Worm (Caenorhabditis elegans) whole organism, late embryonic: ENCODE data around the gene T16G1.9.

Experiments used
- C38D4.7 ChIP-seq: fragments of 200-800 bp; sonication (Bioruptor generic); optimal IDR thresholded peaks from 2 replicates; lab custom pipeline; 2018; ENCODE audit warnings: mild to moderate bottlenecking, missing genetic modification characterization, moderate library complexity, missing compliant biosample characterization
- F13H6.1 ChIP-seq: sonication (generic microtip); optimal IDR thresholded peaks from 2 replicates; lab custom pipeline; 2016; ENCODE audit warnings: missing genetic modification characterization, missing compliant biosample characterization
- K02D7.2 ChIP-seq: sonication (generic microtip); optimal IDR thresholded peaks from 2 replicates; lab custom pipeline; 2017; ENCODE audit warnings: mild to moderate bottlenecking, missing genetic modification characterization, missing compliant biosample characterization
- K09A11.1 ChIP-seq: sonication (generic microtip); optimal IDR thresholded peaks from 2 replicates; lab custom pipeline; 2017; ENCODE audit warnings: antibody characterized with exemption, mild to moderate bottlenecking, missing genetic modification characterization, missing compliant biosample characterization; ENCODE audit not compliant: insufficient read depth
- T23F11.4 ChIP-seq: fragments of 200-800 bp; sonication (Bioruptor generic); optimal IDR thresholded peaks from 2 replicates; lab custom pipeline; 2018; ENCODE audit warnings: mild to moderate bottlenecking, missing genetic modification characterization, missing compliant biosample characterization
- Y22D7AL.16 ChIP-seq: sonication (generic microtip); optimal IDR thresholded peaks from 2 replicates; lab custom pipeline; 2016; ENCODE audit warnings: missing genetic modification characterization, missing compliant biosample characterization
- ceh-18 ChIP-seq: sonication (generic microtip); optimal IDR thresholded peaks from 2 replicates; lab custom pipeline; 2016; ENCODE audit warnings: missing genetic modification characterization, missing compliant biosample characterization
- ceh-2 ChIP-seq: sonication (generic microtip); optimal IDR thresholded peaks from 2 replicates; lab custom pipeline; 2016; ENCODE audit warnings: missing genotype, missing genetic modification characterization, missing compliant biosample characterization
- ceh-24 ChIP-seq: sonication (generic microtip); optimal IDR thresholded peaks from 2 replicates; lab custom pipeline; 2016; ENCODE audit warnings: mild to moderate bottlenecking, missing genetic modification characterization, missing compliant biosample characterization
- ceh-30 ChIP-seq: fragments of 150-350 bp; optimal IDR thresholded peaks from 2 replicates; lab custom pipeline; 2014; ENCODE audit warnings: missing biosample characterization, missing genetic modification characterization
- ceh-31 ChIP-seq: sonication (generic microtip); optimal IDR thresholded peaks from 2 replicates; lab custom pipeline; 2016; ENCODE audit warnings: missing genetic modification characterization, missing compliant biosample characterization
- ceh-34 ChIP-seq: sonication (generic microtip); optimal IDR thresholded peaks from 2 replicates; lab custom pipeline; 2016; ENCODE audit warnings: mild to moderate bottlenecking, missing genetic modification characterization, missing compliant biosample characterization
- ceh-48 ChIP-seq: sonication (generic microtip); optimal IDR thresholded peaks from 2 replicates; lab custom pipeline; 2016; ENCODE audit warnings: missing genetic modification characterization, inconsistent platforms, missing compliant biosample characterization
- dmd-4 ChIP-seq: sonication (generic microtip); optimal IDR thresholded peaks from 2 replicates; lab custom pipeline; 2016; ENCODE audit warnings: borderline replicate concordance, missing genetic modification characterization, missing compliant biosample characterization
- elt-2 ChIP-seq: sonication (generic microtip); optimal IDR thresholded peaks from 2 replicates; lab custom pipeline; 2016; ENCODE audit warnings: missing genetic modification reagents, missing genetic modification characterization, missing compliant biosample characterization
- fax-1 ChIP-seq: sonication (generic microtip); optimal IDR thresholded peaks from 2 replicates; lab custom pipeline; 2016; ENCODE audit warnings: missing genotype, missing genetic modification characterization, missing compliant biosample characterization
- fkh-10 ChIP-seq: fragments of 150-350 bp; optimal IDR thresholded peaks from 2 replicates; lab custom pipeline; 2014; ENCODE audit warnings: missing biosample characterization, missing genetic modification reagents, missing genetic modification characterization
- gmeb-2 ChIP-seq: sonication (generic microtip); optimal IDR thresholded peaks from 2 replicates; lab custom pipeline; 2016; ENCODE audit warnings: missing genetic modification characterization, inconsistent platforms, missing compliant biosample characterization
- hlh-13 ChIP-seq: fragments of 200-800 bp; sonication (Bioruptor generic); optimal IDR thresholded peaks from 2 replicates; lab custom pipeline; 2018; ENCODE audit warnings: mild to moderate bottlenecking, missing genetic modification characterization, missing compliant biosample characterization
- hlh-15 ChIP-seq: sonication (generic microtip); optimal IDR thresholded peaks from 2 replicates; lab custom pipeline; 2016; ENCODE audit warnings: missing genetic modification characterization, missing compliant biosample characterization
- hlh-30 ChIP-seq: sonication (generic microtip); optimal IDR thresholded peaks from 2 replicates; lab custom pipeline; 2017; ENCODE audit warnings: antibody characterized with exemption, missing genetic modification characterization, missing compliant biosample characterization; ENCODE audit not compliant: insufficient read depth
- hlh-6 ChIP-seq: sonication (generic microtip); optimal IDR thresholded peaks from 2 replicates; lab custom pipeline; 2016; ENCODE audit warnings: missing genotype, missing genetic modification characterization, missing compliant biosample characterization
- lim-6 ChIP-seq: sonication (generic microtip); optimal IDR thresholded peaks from 2 replicates; lab custom pipeline; 2016; ENCODE audit warnings: missing genetic modification characterization, missing compliant biosample characterization
- madf-2 ChIP-seq: sonication (generic microtip); optimal IDR thresholded peaks from 2 replicates; lab custom pipeline; 2017; ENCODE audit warnings: missing genetic modification characterization, missing compliant biosample characterization
- mec-3 ChIP-seq: sonication (generic microtip); optimal IDR thresholded peaks from 2 replicates; lab custom pipeline; 2016; ENCODE audit warnings: borderline replicate concordance, missing genetic modification characterization, missing compliant biosample characterization
- nfya-1 ChIP-seq: sonication (generic microtip); optimal IDR thresholded peaks from 2 replicates; lab custom pipeline; 2017; ENCODE audit warnings: missing genetic modification characterization, mild to moderate bottlenecking, missing compliant biosample characterization, antibody characterized with exemption, moderate library complexity
- nhr-232 ChIP-seq: sonication (generic microtip); optimal IDR thresholded peaks from 2 replicates; lab custom pipeline; 2016; ENCODE audit warnings: missing genetic modification characterization, missing compliant biosample characterization
- npax-4 ChIP-seq: sonication (generic microtip); optimal IDR thresholded peaks from 2 replicates; lab custom pipeline; 2016; ENCODE audit warnings: missing genetic modification characterization, missing compliant biosample characterization
- pha-4 ChIP-seq: fragments of 150-350 bp; optimal IDR thresholded peaks from 2 replicates; lab custom pipeline; 2018; ENCODE audit warnings: missing biosample characterization, missing genetic modification reagents, missing genetic modification characterization
- pros-1 ChIP-seq: fragments of 150-350 bp; optimal IDR thresholded peaks from 2 replicates; lab custom pipeline; 2014; ENCODE audit warnings: missing biosample characterization, missing genetic modification reagents, missing genetic modification characterization
- ref-2 ChIP-seq: sonication (generic microtip); optimal IDR thresholded peaks from 2 replicates; lab custom pipeline; 2016; ENCODE audit warnings: missing genetic modification characterization, missing compliant biosample characterization
- rnt-1 ChIP-seq: sonication (generic microtip); optimal IDR thresholded peaks from 2 replicates; lab custom pipeline; 2016; ENCODE audit warnings: missing genetic modification characterization, missing compliant biosample characterization
- tbx-2 ChIP-seq: sonication (generic microtip); optimal IDR thresholded peaks from 2 replicates; lab custom pipeline; 2016; ENCODE audit warnings: missing genetic modification characterization, missing compliant biosample characterization
- unc-42 ChIP-seq: sonication (generic microtip); optimal IDR thresholded peaks from 2 replicates; lab custom pipeline; 2016; ENCODE audit warnings: missing genotype, missing genetic modification characterization, missing compliant biosample characterization
- unc-55 ChIP-seq: sonication (generic microtip); optimal IDR thresholded peaks from 2 replicates; lab custom pipeline; 2017; ENCODE audit warnings: missing biosample characterization, missing genetic modification reagents, missing genetic modification characterization
- unc-86 ChIP-seq: sonication (generic microtip); optimal IDR thresholded peaks from 2 replicates; lab custom pipeline; 2016; ENCODE audit warnings: missing genetic modification characterization, missing compliant biosample characterization
- zip-5 ChIP-seq: sonication (generic microtip); optimal IDR thresholded peaks from 2 replicates; lab custom pipeline; 2016; ENCODE audit warnings: missing genetic modification characterization, missing compliant biosample characterization

T16G1.9 gene

DNA sequence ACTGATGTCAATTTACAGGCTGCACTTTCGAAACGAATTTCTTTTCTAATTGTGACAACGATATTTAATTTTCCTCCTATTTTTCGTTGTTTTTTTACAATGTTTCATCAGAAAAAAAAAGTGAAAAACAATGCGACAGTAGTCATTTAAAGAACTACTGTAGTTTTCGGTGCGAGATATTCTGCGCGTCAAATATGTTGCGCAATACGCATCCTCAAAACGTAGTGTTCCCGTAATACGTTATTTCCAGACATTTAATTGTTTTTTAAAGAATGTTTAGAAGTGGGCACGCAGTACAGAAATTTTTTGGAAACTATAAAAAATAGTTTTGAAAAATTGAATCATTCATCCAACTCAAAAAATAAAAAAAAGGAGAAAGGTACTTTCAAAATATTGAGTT is 23.4 kb upstream of the T16G1.9 start:
- TF ChIP-seq ceh-30 (tag; lab: Kevin White, UChicago) (no peak), K09A11.1 (tag; lab: Kevin White, UChicago) (no peak), fax-1 (tag; lab: Kevin White, UChicago) (no peak), gmeb-2 (tag; lab: Kevin White, UChicago) (no peak), npax-4 (tag; lab: Kevin White, UChicago) (no peak), hlh-6 (no peak), unc-55 (GFP tag; lab: Kevin White, UChicago) (no peak), K02D7.2 (no peak), ceh-18 (no peak), lim-6 (tag; lab: Kevin White, UChicago) (no peak), pros-1 (tag; lab: Kevin White, UChicago) (no peak), madf-2 (tag; lab: Kevin White, UChicago) (no peak), zip-5 (tag; lab: Kevin White, UChicago) (no peak), hlh-13 (GFP tag; lab: Kevin White, UChicago) (no peak), Y22D7AL.16 (tag; lab: Kevin White, UChicago) (no peak), dmd-4 (tag; lab: Kevin White, UChicago) (no peak), rnt-1 (no peak), T23F11.4 (GFP tag; lab: Kevin White, UChicago) (no peak), hlh-30 (tag; lab: Kevin White, UChicago) (no peak)
- TF ChIP-seq, all 69 proteins: peak for 0

- TF ChIP-seq mec-3 (tag; lab: Kevin White, UChicago) (no peak), ceh-48 (peak; percentile 68), unc-42 (peak; percentile 29), fkh-10 (no peak)
Measured at ce11 chrV:12970575-12971160, 20.0 kb upstream of the T16G1.9 start, which contains the start of gene pnn-1. TSS of gene pnn-1 (plus strand) at chrV:12971110.

- TF ChIP-seq ceh-2 (tag; lab: Kevin White, UChicago) (no peak), pha-4 (tag; lab: Kevin White, UChicago) (no peak), T23F11.4 (GFP tag; lab: Kevin White, UChicago) (no peak), C38D4.7 (GFP tag; lab: Kevin White, UChicago) (no peak), ceh-24 (tag; lab: Kevin White, UChicago) (no peak), hlh-15 (no peak), F13H6.1 (tag; lab: Kevin White, UChicago) (no peak), fax-1 (tag; lab: Kevin White, UChicago) (no peak), nhr-232 (tag; lab: Kevin White, UChicago) (no peak), unc-86 (no peak), K09A11.1 (tag; lab: Kevin White, UChicago) (no peak)
- TF ChIP-seq, all 69 proteins: peak for 0
Measured at ce11 chrV:12968555-12968954, 17.9 kb upstream of the T16G1.9 start, which contains the start of gene lin-46. TSS of gene lin-46 (plus strand) at chrV:12968855.

DNA sequence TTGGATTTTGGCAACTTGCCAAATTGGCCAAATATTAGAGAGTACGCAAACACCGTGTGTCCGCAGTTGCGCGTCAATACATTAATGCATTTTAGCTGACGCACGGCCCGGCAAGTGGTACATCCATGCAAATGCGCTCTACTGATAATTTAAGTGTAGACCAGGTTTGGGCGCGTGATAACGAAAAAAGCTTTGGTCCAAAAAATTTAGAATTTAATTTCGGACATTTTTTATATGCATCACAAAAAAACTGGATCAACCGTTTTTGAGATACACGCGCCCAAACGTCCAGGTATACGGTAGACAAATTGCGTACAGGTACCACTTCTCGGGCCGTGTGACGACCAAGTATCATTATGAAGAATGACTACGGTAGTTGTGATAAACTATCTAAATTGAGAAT is 17.3 kb upstream of the T16G1.9 start, which contains the start of gene R186.8:
Gene R186.8, minus strand, starts transcription at position 58 of the 403 bp plus-strand sequence.
- peak; percentile 92 for TF ChIP-seq unc-42
- peak; percentile 24 for TF ChIP-seq ceh-18
- peak; percentile 0 for TF ChIP-seq ceh-34 (tag; lab: Kevin White, UChicago)
- peak; percentile 45 for TF ChIP-seq ref-2 (tag; lab: Kevin White, UChicago)
- peak; percentile 19 for TF ChIP-seq ceh-31
- peak; percentile 10 for TF ChIP-seq nfya-1
- peak; percentile 13 for TF ChIP-seq tbx-2
- TF ChIP-seq elt-2, result peak; percentile 41
